Fruit fly (Drosophila melanogaster): ENCODE measurements around the gene RabX4.

DNA sequence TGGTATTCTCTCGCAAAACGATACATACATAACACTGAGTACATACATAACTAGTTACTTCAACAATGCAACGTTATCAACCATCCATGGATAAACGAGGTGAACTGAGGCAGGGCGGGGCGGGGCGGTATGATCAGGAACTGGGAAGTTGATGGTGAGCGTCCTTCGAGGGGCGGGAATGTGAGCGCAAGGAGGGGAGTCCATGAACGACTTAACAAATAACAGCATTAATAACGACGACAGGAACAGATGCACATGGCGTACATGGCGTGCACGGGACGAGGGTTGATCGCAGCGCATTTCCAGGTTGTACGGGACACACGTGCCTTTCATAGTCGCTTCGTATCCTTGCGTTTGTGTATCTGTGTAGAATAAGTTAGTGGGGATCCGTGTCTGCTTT is 39.7 kb upstream of the RabX4 start:
- TF ChIP-seq insv (optimal IDR thresholded peaks at IDR 0.05) (no peak), ttk (optimal IDR thresholded peaks at IDR 0.05) (no peak), h (optimal IDR thresholded peaks at IDR 0.05) (no peak), psq (optimal IDR thresholded peaks at IDR 0.05) (no peak), Myc (optimal IDR thresholded peaks at IDR 0.05) (no peak), Sin3A (optimal IDR thresholded peaks at IDR 0.05) (no peak)

Data from Kc167 (cell line).